Worm (Caenorhabditis elegans) whole organism, young adult: ENCODE results near the gene fbxa-28.

ENCODE experiments used
- D2030.7 ChIP-seq: fragments of 200-800 bp; sonication (Bioruptor generic); IDR thresholded peaks from 2 replicates; pipeline ENCODE4 v1.3.6; 2022; ENCODE audit warnings: missing genetic modification reagents, missing genetic modification characterization, missing compliant biosample characterization
- F10E7.11 ChIP-seq: sonication (generic microtip); optimal IDR thresholded peaks from 2 replicates; lab custom pipeline; 2017; ENCODE audit warnings: mild to moderate bottlenecking, missing genetic modification characterization, moderate library complexity, missing compliant biosample characterization
- F23B12.7 ChIP-seq: sonication (generic microtip); optimal IDR thresholded peaks from 2 replicates; lab custom pipeline; 2017; ENCODE audit warnings: missing genetic modification characterization, mild to moderate bottlenecking, missing compliant biosample characterization, antibody characterized with exemption, moderate library complexity; ENCODE audit not compliant: insufficient read depth
- K11D2.4 ChIP-seq: fragments of 200-800 bp; sonication (Bioruptor generic); IDR thresholded peaks from 2 replicates; pipeline ENCODE4 v1.3.6; 2022; ENCODE audit warnings: missing genetic modification reagents, missing genetic modification characterization, missing compliant biosample characterization
- T07F8.4 ChIP-seq: sonication (generic microtip); optimal IDR thresholded peaks from 2 replicates; lab custom pipeline; 2016; ENCODE audit warnings: mild to moderate bottlenecking, missing genetic modification characterization, moderate library complexity, missing compliant biosample characterization
- akir-1 ChIP-seq: fragments of 200-800 bp; sonication (Bioruptor generic); optimal IDR thresholded peaks from 2 replicates; lab custom pipeline; 2018; ENCODE audit warnings: mild to moderate bottlenecking, missing genetic modification characterization, moderate library complexity, missing compliant biosample characterization
- attf-5 ChIP-seq: fragments of 200-800 bp; sonication (Bioruptor generic); optimal IDR thresholded peaks from 2 replicates; lab custom pipeline; 2018; ENCODE audit warnings: mild to moderate bottlenecking, missing genetic modification characterization, missing compliant biosample characterization
- cebp-1 ChIP-seq, 2 experiments: fragments of 200-800 bp in 1 of 2; sonication (Bioruptor generic) in 1 of 2; sonication (generic microtip) in 1 of 2; IDR thresholded peaks in 1 of 2; optimal IDR thresholded peaks in 1 of 2; 2 replicates each; pipeline versions ENCODE4 v1.3.6 to Lab custom; 2017 to 2022; ENCODE audit warnings: missing compliant biosample characterization in 2 of 2, missing genetic modification characterization in 2 of 2, mild to moderate bottlenecking in 1 of 2, missing genetic modification reagents in 1 of 2, moderate library complexity in 1 of 2
- ceh-100 ChIP-seq: fragments of 200-800 bp; sonication (Bioruptor generic); IDR thresholded peaks from 2 replicates; pipeline ENCODE4 v1.3.6; 2022; ENCODE audit warnings: missing genetic modification reagents, missing genetic modification characterization, missing compliant biosample characterization
- ceh-91 ChIP-seq: fragments of 200-800 bp; sonication (Bioruptor generic); IDR thresholded peaks from 2 replicates; pipeline ENCODE4 v1.3.6; 2022; ENCODE audit warnings: missing genetic modification reagents, missing genetic modification characterization, missing compliant biosample characterization
- die-1 ChIP-seq: sonication (generic microtip); optimal IDR thresholded peaks from 2 replicates; lab custom pipeline; 2016; ENCODE audit warnings: missing genotype, mild to moderate bottlenecking, missing genetic modification characterization, missing compliant biosample characterization
- dpff-1 ChIP-seq: sonication (generic microtip); optimal IDR thresholded peaks from 2 replicates; lab custom pipeline; 2017; ENCODE audit warnings: mild to moderate bottlenecking, missing genetic modification characterization, missing compliant biosample characterization
- efl-1 ChIP-seq: fragments of 150-350 bp; optimal IDR thresholded peaks from 2 replicates; lab custom pipeline; 2014; ENCODE audit warnings: missing biosample characterization, missing genetic modification reagents, missing genetic modification characterization
- egl-44 ChIP-seq: fragments of 200-800 bp; sonication (Bioruptor generic); IDR thresholded peaks from 2 replicates; pipeline ENCODE4 v1.3.6; 2022; ENCODE audit warnings: missing genetic modification reagents, missing genetic modification characterization, missing compliant biosample characterization
- him-1 ChIP-seq: sonication (generic microtip); optimal IDR thresholded peaks from 2 replicates; lab custom pipeline; 2016; ENCODE audit warnings: missing genotype, missing genetic modification reagents, missing genetic modification characterization, missing compliant biosample characterization
- hlh-26 ChIP-seq: fragments of 200-800 bp; sonication (Bioruptor generic); conservative IDR thresholded peaks from 2 replicates; pipeline ENCODE4 v1.3.6; 2022; ENCODE audit warnings: missing genetic modification reagents, missing genetic modification characterization, missing compliant biosample characterization
- hmg-1.2 ChIP-seq: fragments of 200-800 bp; sonication (Bioruptor generic); IDR thresholded peaks from 2 replicates; pipeline ENCODE4 v1.3.6; 2022; ENCODE audit warnings: missing genetic modification reagents, missing genetic modification characterization, missing compliant biosample characterization
- lag-1 ChIP-seq: fragments of 200-800 bp; sonication (Bioruptor generic); IDR thresholded peaks from 2 replicates; pipeline ENCODE4 v1.3.6; 2022; ENCODE audit warnings: missing genetic modification reagents, missing genetic modification characterization, missing compliant biosample characterization
- let-526 ChIP-seq: fragments of 200-800 bp; sonication (Bioruptor generic); IDR thresholded peaks from 2 replicates; pipeline ENCODE4 v1.3.6; 2022; ENCODE audit warnings: missing genetic modification reagents, missing genetic modification characterization, missing compliant biosample characterization
- let-607 ChIP-seq, 2 experiments: fragments of 200-800 bp in 1 of 2; sonication (Bioruptor generic) in 1 of 2; sonication (generic microtip) in 1 of 2; optimal IDR thresholded peaks; 2 replicates each; lab custom pipeline; 2016 to 2018; ENCODE audit warnings: mild to moderate bottlenecking in 2 of 2, missing compliant biosample characterization in 2 of 2, missing genetic modification characterization in 2 of 2, moderate library complexity in 2 of 2, missing genotype in 1 of 2
- lin-26 ChIP-seq: fragments of 200-800 bp; sonication (Bioruptor generic); IDR thresholded peaks from 2 replicates; pipeline ENCODE4 v1.3.6; 2022; ENCODE audit warnings: missing genetic modification reagents, missing genetic modification characterization, missing compliant biosample characterization
- lir-1 ChIP-seq: fragments of 200-800 bp; sonication (Bioruptor generic); conservative IDR thresholded peaks from 2 replicates; pipeline ENCODE4 v1.3.6; 2022; ENCODE audit warnings: missing genetic modification reagents, missing genetic modification characterization, missing compliant biosample characterization
- lsl-1 ChIP-seq: fragments of 200-800 bp; sonication (Bioruptor generic); optimal IDR thresholded peaks from 2 replicates; lab custom pipeline; 2018; ENCODE audit warnings: mild to moderate bottlenecking, missing genetic modification characterization, moderate library complexity, missing compliant biosample characterization
- nhr-179 ChIP-seq: sonication (generic microtip); optimal IDR thresholded peaks from 2 replicates; lab custom pipeline; 2016; ENCODE audit warnings: mild to moderate bottlenecking, missing genetic modification characterization, missing compliant biosample characterization
- nhr-27 ChIP-seq: fragments of 200-800 bp; sonication (Bioruptor generic); optimal IDR thresholded peaks from 2 replicates; lab custom pipeline; 2018; ENCODE audit warnings: mild to moderate bottlenecking, missing genetic modification characterization, moderate library complexity, missing compliant biosample characterization
- nhr-80 ChIP-seq: sonication (generic microtip); optimal IDR thresholded peaks from 2 replicates; lab custom pipeline; 2016; ENCODE audit warnings: missing genetic modification characterization, missing compliant biosample characterization
- pbrm-1 ChIP-seq: fragments of 200-800 bp; sonication (Bioruptor generic); IDR thresholded peaks from 2 replicates; pipeline ENCODE4 v1.3.6; 2022; ENCODE audit warnings: missing genetic modification reagents, missing genetic modification characterization, missing compliant biosample characterization
- pha-4 ChIP-seq: fragments of 150-350 bp; sonication (generic microtip); optimal IDR thresholded peaks from 2 replicates; lab custom pipeline; 2014; ENCODE audit warnings: missing biosample characterization, missing genetic modification reagents, missing genetic modification characterization
- rec-8 ChIP-seq, 2 experiments: sonication (generic microtip); optimal IDR thresholded peaks; 2 replicates each; lab custom pipeline; 2016; ENCODE audit warnings: mild to moderate bottlenecking in 2 of 2, missing genetic modification characterization in 2 of 2, missing genetic modification reagents in 2 of 2, missing genotype in 2 of 2, missing biosample characterization in 1 of 2, missing compliant biosample characterization in 1 of 2, moderate library complexity in 1 of 2
- repo-1 ChIP-seq: sonication (generic microtip); optimal IDR thresholded peaks from 2 replicates; lab custom pipeline; 2017; ENCODE audit warnings: mild to moderate bottlenecking, missing genetic modification characterization, missing compliant biosample characterization
- sea-2 ChIP-seq: fragments of 200-800 bp; sonication (Bioruptor generic); IDR thresholded peaks from 2 replicates; pipeline ENCODE4 v1.3.6; 2022; ENCODE audit warnings: missing genetic modification characterization, missing compliant biosample characterization
- tbp1 ChIP-seq: fragments of 200-800 bp; sonication (Bioruptor generic); optimal IDR thresholded peaks from 2 replicates; lab custom pipeline; 2018; ENCODE audit warnings: mild to moderate bottlenecking, missing genetic modification characterization, missing compliant biosample characterization
- zfh-2 ChIP-seq: fragments of 200-800 bp; sonication (Bioruptor generic); conservative IDR thresholded peaks from 2 replicates; pipeline ENCODE4 v1.3.6; 2022; ENCODE audit warnings: missing genetic modification reagents, missing genetic modification characterization, missing compliant biosample characterization
- ztf-22 ChIP-seq: fragments of 200-800 bp; sonication (Bioruptor generic); optimal IDR thresholded peaks from 2 replicates; lab custom pipeline; 2018; ENCODE audit warnings: mild to moderate bottlenecking, missing genetic modification characterization, moderate library complexity, missing compliant biosample characterization
- ztf-25 ChIP-seq: fragments of 200-800 bp; sonication (Bioruptor generic); IDR thresholded peaks from 2 replicates; pipeline ENCODE4 v1.3.6; 2022; ENCODE audit warnings: missing genetic modification reagents, missing genetic modification characterization, missing compliant biosample characterization

fbxa-28 gene

ce11 chrIII:1297604-1298003, at the start of gene fbxa-28:
fbxa-28 (plus strand) TSS chrIII:1297904.
- TF ChIP-seq pbrm-1 (GFP tag; lab: Robert Waterston, UW) (no peak), efl-1 (GFP tag; lab: Kevin White, UChicago) (no peak), let-607 (tag; optimal IDR thresholded peaks at IDR 0.05; lab: Kevin White, UChicago) (no peak), K11D2.4 (no peak), T07F8.4 (tag; lab: Kevin White, UChicago) (no peak), die-1 (tag; lab: Kevin White, UChicago) (no peak)

ce11 chrIII:1248335-1248734, 49.4 kb upstream of the fbxa-28 start:
- no peak for TF ChIP-seq let-526 (GFP tag; lab: Robert Waterston, UW)
- TF ChIP-seq hmg-1.2 (GFP tag; lab: Robert Waterston, UW): peak; percentile 78

- no peak for TF ChIP-seq egl-44 (GFP tag; lab: Robert Waterston, UW)
- peak; percentile 5 for TF ChIP-seq F23B12.7
- no peak for TF ChIP-seq nhr-179 (tag; lab: Kevin White, UChicago)
- TF ChIP-seq nhr-80 (tag; lab: Kevin White, UChicago): peak; percentile 73
- no peak for TF ChIP-seq akir-1 (GFP tag; lab: Kevin White, UChicago)
- TF ChIP-seq ceh-91 (GFP tag; lab: Robert Waterston, UW): no peak
- TF ChIP-seq dpff-1 (tag; lab: Kevin White, UChicago): no peak
- no peak for TF ChIP-seq lin-26 (GFP tag; lab: Robert Waterston, UW)
- no peak for TF ChIP-seq nhr-27 (tag; lab: Kevin White, UChicago)
- no peak for TF ChIP-seq zfh-2
- no peak for TF ChIP-seq F10E7.11 (tag; lab: Kevin White, UChicago)
- TF ChIP-seq ceh-100 (GFP tag; lab: Robert Waterston, UW): no peak
- no peak for TF ChIP-seq hlh-26
- TF ChIP-seq repo-1: no peak
- no peak for TF ChIP-seq cebp-1 (GFP tag; IDR thresholded peaks at IDR 0.05; lab: Robert Waterston, UW)
- peak; percentile 19 for TF ChIP-seq cebp-1 (tag; optimal IDR thresholded peaks at IDR 0.05; lab: Kevin White, UChicago)
- TF ChIP-seq let-607 (tag; optimal IDR thresholded peaks at IDR 0.05; lab: Kevin White, UChicago): peak; percentile 19 to 30
- no peak for TF ChIP-seq lsl-1 (GFP tag; lab: Kevin White, UChicago)
- no peak for TF ChIP-seq ztf-25 (GFP tag; lab: Robert Waterston, UW)
- TF ChIP-seq die-1 (tag; lab: Kevin White, UChicago): no peak
- TF ChIP-seq ztf-22 (GFP tag; lab: Kevin White, UChicago): no peak
- TF ChIP-seq lir-1 (GFP tag; lab: Robert Waterston, UW): no peak
- TF ChIP-seq him-1: no peak
- TF ChIP-seq pha-4 (tag; lab: Kevin White, UChicago): no peak
- TF ChIP-seq attf-5 (GFP tag; lab: Kevin White, UChicago): peak; percentile 37
- peak; percentile 7 for TF ChIP-seq tbp1 (GFP tag; lab: Kevin White, UChicago)
- no peak for TF ChIP-seq sea-2 (GFP tag; lab: Robert Waterston, UW)
- TF ChIP-seq D2030.7 (GFP tag; lab: Robert Waterston, UW): no peak
- no peak for TF ChIP-seq rec-8 (tag; optimal IDR thresholded peaks at IDR 0.05; lab: Kevin White, UChicago)
- TF ChIP-seq lag-1: no peak
- TF ChIP-seq hmg-1.2 (GFP tag; lab: Robert Waterston, UW): peak; percentile 72; the same call in 1 of the 2 replicates
These were observed 48.6 kb upstream of the fbxa-28 start, which contains the start of the genes fbxa-76 and fbxa-77 for ce11 chrIII:1249111-1249583. fbxa-76 (minus strand) TSS chrIII:1249161. fbxa-77 (plus strand) TSS chrIII:1249475.
